Worm (Caenorhabditis elegans): ENCODE measurements around the gene ZK1307.9.

- TF ChIP-seq tbx-2 (tag; optimal IDR thresholded peaks at IDR 0.05), result no peak
- TF ChIP-seq nhr-11 (tag; optimal IDR thresholded peaks at IDR 0.05), result no peak
- TF ChIP-seq fkh-10 (GFP tag; optimal IDR thresholded peaks at IDR 0.05), result no peak
- no peak for TF ChIP-seq mml-1 (tag; optimal IDR thresholded peaks at IDR 0.05)
- TF ChIP-seq snpc-4 (tag; optimal IDR thresholded peaks at IDR 0.05), result no peak
- TF ChIP-seq nhr-25 (tag; optimal IDR thresholded peaks at IDR 0.05), result no peak
- TF ChIP-seq mdl-1 (tag; optimal IDR thresholded peaks at IDR 0.05), result no peak
- no peak for TF ChIP-seq skn-1 (tag; optimal IDR thresholded peaks at IDR 0.05)
These were observed 12.9 kb downstream of the ZK1307.9 start for ce11 chrII:9662160-9662559.
